Fruit fly (Drosophila melanogaster): Measurements from ENCODE around the gene CG12746.

The CG12746 gene

dm6 chr3R:5547464-5547943 is 17.2 kb upstream of the CG12746 start, which contains the start of gene CG2519 (continued):
- peak; percentile 42 for TF ChIP-seq CG12769 (tag; optimal IDR thresholded peaks at IDR 0.05)
- peak; percentile 91 for TF ChIP-seq sens (GFP tag)
- TF ChIP-seq CG8924 (tag; optimal IDR thresholded peaks at IDR 0.05) = peak; percentile 76
- TF ChIP-seq CG15011 (GFP tag; optimal IDR thresholded peaks at IDR 0.05) = no peak
- no peak for TF ChIP-seq Hey (tag; optimal IDR thresholded peaks at IDR 0.05)
- TF ChIP-seq CG4730 (GFP tag; IDR thresholded peaks at IDR 0.05) = no peak; the same call in 1 of the 2 replicates
- TF ChIP-seq CG17186 (GFP tag; optimal IDR thresholded peaks at IDR 0.05) = peak; percentile 15
- TF ChIP-seq dpn (GFP tag; optimal IDR thresholded peaks at IDR 0.05) = peak; percentile 55 to 67
- TF ChIP-seq nom (GFP tag; optimal IDR thresholded peaks at IDR 0.05) = no peak
- TF ChIP-seq inv (GFP tag; IDR thresholded peaks at IDR 0.05; ENCODE audit: partially characterized antibody) = peak; percentile 91
- no peak for TF ChIP-seq Hr39 (optimal IDR thresholded peaks at IDR 0.05)
- TF ChIP-seq tap (tag; optimal IDR thresholded peaks at IDR 0.05) = no peak
- TF ChIP-seq CG12104 (GFP tag; optimal IDR thresholded peaks at IDR 0.05) = peak; percentile 46
- peak; percentile 36 for TF ChIP-seq CG1647 (GFP tag; optimal IDR thresholded peaks at IDR 0.05)
- TF ChIP-seq CG12744 (GFP tag; optimal IDR thresholded peaks at IDR 0.05) = no peak
- TF ChIP-seq kni (GFP tag; optimal IDR thresholded peaks at IDR 0.05) = no peak
- TF ChIP-seq Mrtf (GFP tag; IDR thresholded peaks at IDR 0.05) = peak; percentile 24; the same call in 1 of the 3 replicates
- peak; percentile 35 for TF ChIP-seq CG15479 (GFP tag; optimal IDR thresholded peaks at IDR 0.05)
- TF ChIP-seq lilli (GFP tag; optimal IDR thresholded peaks at IDR 0.05) = peak; percentile 77
- TF ChIP-seq Side (GFP tag; optimal IDR thresholded peaks at IDR 0.05) = peak; percentile 65
- TF ChIP-seq pan (optimal IDR thresholded peaks at IDR 0.05) = no peak
- peak in 1 of 2 experiments; percentile 51 for TF ChIP-seq pan (GFP tag; optimal IDR thresholded peaks at IDR 0.05 in 1 of 2, IDR thresholded peaks at IDR 0.05 in 1 of 2)
- TF ChIP-seq CG6654 (GFP tag; optimal IDR thresholded peaks at IDR 0.05) = no peak
- peak; percentile 58 for TF ChIP-seq CG12155 (GFP tag; optimal IDR thresholded peaks at IDR 0.05)
- TF ChIP-seq B-H2 (GFP tag; optimal IDR thresholded peaks at IDR 0.05) = peak; percentile 47
- peak; percentile 57 for TF ChIP-seq ERR (GFP tag; optimal IDR thresholded peaks at IDR 0.05)
- TF ChIP-seq nau (GFP tag; optimal IDR thresholded peaks at IDR 0.05) = no peak
- peak; percentile 14; the same call in 1 of the 2 replicates for TF ChIP-seq CG14667 (GFP tag; IDR thresholded peaks at IDR 0.05)
- no peak for TF ChIP-seq kay (GFP tag; optimal IDR thresholded peaks at IDR 0.05)
- no peak for TF ChIP-seq lbe (GFP tag; optimal IDR thresholded peaks at IDR 0.05)
- no peak for TF ChIP-seq CG12071 (GFP tag; optimal IDR thresholded peaks at IDR 0.05)
- TF ChIP-seq dati (GFP tag; IDR thresholded peaks at IDR 0.05) = peak; percentile 55; the same call in 1 of the 2 replicates
- TF ChIP-seq Max (GFP tag; optimal IDR thresholded peaks at IDR 0.05) = peak; percentile 66
- TF ChIP-seq kah (GFP tag; optimal IDR thresholded peaks at IDR 0.05) = peak; percentile 56
- no peak for TF ChIP-seq Oaz (GFP tag; IDR thresholded peaks at IDR 0.05)
- TF ChIP-seq Atf6 (GFP tag; IDR thresholded peaks at IDR 0.05) = peak; percentile 49; the same call in 1 of the 2 replicates
- TF ChIP-seq CG12942 (GFP tag; optimal IDR thresholded peaks at IDR 0.05) = peak; percentile 42
- peak; percentile 52 for TF ChIP-seq CG1792 (GFP tag; optimal IDR thresholded peaks at IDR 0.05)
- TF ChIP-seq insv (GFP tag; optimal IDR thresholded peaks at IDR 0.05) = peak in 1 of 2 experiments; percentile 42
- TF ChIP-seq D (optimal IDR thresholded peaks at IDR 0.05) = peak; percentile 81
- no peak for TF ChIP-seq D (GFP tag; optimal IDR thresholded peaks at IDR 0.05)
- TF ChIP-seq phol (tag; optimal IDR thresholded peaks at IDR 0.05) = peak; percentile 65
- TF ChIP-seq CG3847 (GFP tag; IDR thresholded peaks at IDR 0.05) = 0 out of 2 replicates have a peak, but pooled peaks have one; percentile 62
- no peak for TF ChIP-seq TFAM (GFP tag; optimal IDR thresholded peaks at IDR 0.05)
- no peak for TF ChIP-seq sens-2 (GFP tag; IDR thresholded peaks at IDR 0.05)
- no peak for TF ChIP-seq NK7.1 (GFP tag; optimal IDR thresholded peaks at IDR 0.05)
- no peak for TF ChIP-seq Jarid2 (GFP tag; optimal IDR thresholded peaks at IDR 0.05)
- TF ChIP-seq CG2116 (GFP tag; optimal IDR thresholded peaks at IDR 0.05) = peak; percentile 87
- TF ChIP-seq sna (GFP tag; IDR thresholded peaks at IDR 0.05; ENCODE audit: partially characterized antibody) = peak; percentile 87
- TF ChIP-seq D19B (GFP tag; optimal IDR thresholded peaks at IDR 0.05) = no peak
- peak; percentile 91 for TF ChIP-seq pzg (GFP tag; optimal IDR thresholded peaks at IDR 0.05)

Measured in whole organism, embryonic.